Fruit fly (Drosophila melanogaster) whole organism, embryonic: ENCODE measurements around the gene CG10863.

Experiments used
- Aef1 ChIP-seq: fragments of 200-800 bp; sonication (Bioruptor generic); IDR thresholded peaks from 3 replicates; pipeline ENCODE4 v1.3.6; 2022; ENCODE audit warnings: missing biosample characterization, missing genetic modification characterization
- BEAF-32 ChIP-seq: fragments of 200-800 bp; sonication (Bioruptor generic); optimal IDR thresholded peaks from 3 replicates; lab custom pipeline; 2017; ENCODE audit warnings: missing biosample characterization, missing genetic modification characterization, mild to moderate bottlenecking, moderate library complexity, missing genetic modification reagents
- CG11247 ChIP-seq: fragments of 200-800 bp; sonication (Bioruptor generic); IDR thresholded peaks from 2 replicates; pipeline ENCODE4 v1.3.6; 2022; ENCODE audit warnings: missing biosample characterization, missing genetic modification characterization
- CG12236 ChIP-seq: fragments of 200-800 bp; sonication (Bioruptor generic); optimal IDR thresholded peaks from 2 replicates; lab custom pipeline; 2016; ENCODE audit warnings: missing biosample characterization, missing genetic modification characterization
- CG13296 ChIP-seq: fragments of 200-800 bp; sonication (Bioruptor generic); optimal IDR thresholded peaks from 3 replicates; lab custom pipeline; 2018; ENCODE audit warnings: missing biosample characterization, mild to moderate bottlenecking, missing genetic modification characterization
- CG14860 ChIP-seq: fragments of 200-800 bp; sonication (Bioruptor generic); IDR thresholded peaks from 3 replicates; pipeline ENCODE4 v1.3.6; 2022; ENCODE audit warnings: missing biosample characterization, missing genetic modification characterization; ENCODE audit not compliant: partially characterized antibody
- CG17912 ChIP-seq: fragments of 200-800 bp; sonication (Bioruptor generic); optimal IDR thresholded peaks from 2 replicates; lab custom pipeline; 2018; ENCODE audit warnings: missing biosample characterization, mild to moderate bottlenecking, missing genetic modification characterization
- CG3163 ChIP-seq: fragments of 200-800 bp; sonication (Bioruptor generic); optimal IDR thresholded peaks from 3 replicates; lab custom pipeline; 2016; ENCODE audit warnings: missing biosample characterization, missing genetic modification characterization
- CG33213 ChIP-seq: fragments of 200-800 bp; sonication (Bioruptor generic); optimal IDR thresholded peaks from 3 replicates; lab custom pipeline; 2016; ENCODE audit warnings: missing biosample characterization, missing genetic modification characterization
- CG3838 ChIP-seq: fragments of 200-800 bp; sonication (Bioruptor generic); optimal IDR thresholded peaks from 3 replicates; lab custom pipeline; 2016; ENCODE audit warnings: missing biosample characterization, missing genetic modification characterization
- CG4360 ChIP-seq: fragments of 200-800 bp; sonication (Bioruptor generic); IDR thresholded peaks from 2 replicates; pipeline ENCODE4 v1.3.6; 2022; ENCODE audit warnings: missing biosample characterization, missing genetic modification characterization
- CG4707 ChIP-seq: fragments of 200-800 bp; sonication (Bioruptor generic); optimal IDR thresholded peaks from 2 replicates; lab custom pipeline; 2018; ENCODE audit warnings: missing biosample characterization, mild to moderate bottlenecking, missing genetic modification characterization, moderate library complexity
- CG6791 ChIP-seq: fragments of 200-800 bp; sonication (Bioruptor generic); IDR thresholded peaks from 3 replicates; pipeline ENCODE4 v1.3.6; 2022; ENCODE audit warnings: missing biosample characterization, missing genetic modification characterization; ENCODE audit not compliant: partially characterized antibody
- CG8290 ChIP-seq, 3 experiments: fragments of 200-800 bp; sonication (Bioruptor generic); optimal IDR thresholded peaks; 2 replicates each; lab custom pipeline; 2016 to 2019; ENCODE audit warnings: missing biosample characterization in 3 of 3, missing genetic modification characterization in 3 of 3, mild to moderate bottlenecking in 2 of 3, moderate library complexity in 1 of 3
- CG8765 ChIP-seq: fragments of 200-800 bp; sonication (Bioruptor generic); IDR thresholded peaks from 2 replicates; pipeline ENCODE4 v1.3.6; 2022; ENCODE audit warnings: missing biosample characterization, missing genetic modification characterization
- CG9932 ChIP-seq: fragments of 200-800 bp; sonication (Bioruptor generic); IDR thresholded peaks from 2 replicates; pipeline ENCODE4 v1.3.6; 2022; ENCODE audit warnings: missing biosample characterization, missing genetic modification characterization
- D19B ChIP-seq: fragments of 200-800 bp; sonication (Bioruptor generic); optimal IDR thresholded peaks from 2 replicates; lab custom pipeline; 2017; ENCODE audit warnings: missing biosample characterization, mild to moderate bottlenecking, missing genetic modification characterization
- Fer3 ChIP-seq: fragments of 200-800 bp; sonication (Bioruptor generic); optimal IDR thresholded peaks from 2 replicates; lab custom pipeline; 2018; ENCODE audit warnings: missing biosample characterization, mild to moderate bottlenecking, missing genetic modification characterization, moderate library complexity
- H2.0 ChIP-seq: fragments of 200-800 bp; sonication (Bioruptor generic); IDR thresholded peaks from 2 replicates; pipeline ENCODE4 v1.3.6; 2022; ENCODE audit warnings: missing biosample characterization, missing genetic modification characterization
- Hand ChIP-seq: fragments of 200-800 bp; sonication (Bioruptor generic); optimal IDR thresholded peaks from 2 replicates; lab custom pipeline; 2017; ENCODE audit warnings: mild to moderate bottlenecking, missing biosample characterization, missing genetic modification reagents, missing genetic modification characterization
- HmgZ ChIP-seq: fragments of 200-800 bp; sonication (Bioruptor generic); optimal IDR thresholded peaks from 2 replicates; lab custom pipeline; 2018; ENCODE audit warnings: missing biosample characterization, mild to moderate bottlenecking, missing genetic modification characterization
- Hr51 ChIP-seq, 2 experiments: fragments of 200-800 bp; sonication (Bioruptor generic); optimal IDR thresholded peaks; 2 replicates in 1 of 2; 3 replicates in 1 of 2; lab custom pipeline; 2016 to 2018; ENCODE audit warnings: missing biosample characterization in 2 of 2, missing genetic modification characterization in 2 of 2, mild to moderate bottlenecking in 1 of 2, moderate library complexity in 1 of 2
- Hsf ChIP-seq: fragments of 200-800 bp; sonication (Bioruptor generic); optimal IDR thresholded peaks from 3 replicates; lab custom pipeline; 2016; ENCODE audit warnings: missing biosample characterization, missing genetic modification characterization
- Mad ChIP-seq: fragments of 200-800 bp; sonication (Bioruptor generic); optimal IDR thresholded peaks from 2 replicates; lab custom pipeline; 2016; ENCODE audit warnings: missing biosample characterization, missing genetic modification characterization
- Mes4 ChIP-seq: fragments of 200-800 bp; sonication (Bioruptor generic); optimal IDR thresholded peaks from 2 replicates; lab custom pipeline; 2016; ENCODE audit warnings: missing biosample characterization, missing genetic modification characterization
- NfI ChIP-seq: fragments of 200-800 bp; sonication (Bioruptor generic); optimal IDR thresholded peaks from 3 replicates; lab custom pipeline; 2018; ENCODE audit warnings: missing biosample characterization, mild to moderate bottlenecking, missing genetic modification characterization, moderate library complexity
- Oli ChIP-seq: fragments of 200-800 bp; sonication (Bioruptor generic); optimal IDR thresholded peaks from 2 replicates; lab custom pipeline; 2018; ENCODE audit warnings: missing biosample characterization, mild to moderate bottlenecking, missing genetic modification characterization, moderate library complexity
- PHDP ChIP-seq: fragments of 200-800 bp; sonication (Bioruptor generic); optimal IDR thresholded peaks from 3 replicates; lab custom pipeline; 2018; ENCODE audit warnings: missing biosample characterization, mild to moderate bottlenecking, missing genetic modification characterization, moderate library complexity
- Rfx ChIP-seq: fragments of 200-800 bp; sonication (Bioruptor generic); IDR thresholded peaks from 2 replicates; pipeline ENCODE4 v1.3.6; 2022; ENCODE audit warnings: missing biosample characterization, missing genetic modification characterization
- Sox100B ChIP-seq: fragments of 200-800 bp; sonication (Bioruptor generic); optimal IDR thresholded peaks from 3 replicates; lab custom pipeline; 2018; ENCODE audit warnings: missing biosample characterization, mild to moderate bottlenecking, missing genetic modification characterization
- bbx ChIP-seq: fragments of 200-800 bp; sonication (Bioruptor generic); IDR thresholded peaks from 2 replicates; pipeline ENCODE4 v1.3.6; 2022; ENCODE audit warnings: missing biosample characterization, missing genetic modification characterization; ENCODE audit not compliant: partially characterized antibody
- ci ChIP-seq: fragments of 200-800 bp; sonication (Bioruptor generic); IDR thresholded peaks from 3 replicates; pipeline ENCODE4 v1.3.6; 2022; ENCODE audit warnings: missing biosample characterization, missing genetic modification characterization
- dan ChIP-seq: fragments of 200-800 bp; sonication (Bioruptor generic); IDR thresholded peaks from 2 replicates; pipeline ENCODE4 v1.3.6; 2022; ENCODE audit warnings: missing biosample characterization, missing genetic modification characterization
- emc ChIP-seq: fragments of 200-800 bp; sonication (Bioruptor generic); optimal IDR thresholded peaks from 2 replicates; lab custom pipeline; 2016; ENCODE audit warnings: missing biosample characterization, missing genetic modification characterization
- exex ChIP-seq: fragments of 200-800 bp; sonication (Bioruptor generic); optimal IDR thresholded peaks from 4 replicates; lab custom pipeline; 2018; ENCODE audit warnings: missing biosample characterization, mild to moderate bottlenecking, missing genetic modification characterization, moderate library complexity
- grau ChIP-seq: fragments of 200-800 bp; optimal IDR thresholded peaks from 3 replicates; lab custom pipeline; 2019; ENCODE audit warnings: missing biosample characterization, mild to moderate bottlenecking, missing genetic modification characterization, moderate library complexity
- gro ChIP-seq: fragments of 200-800 bp; sonication (Bioruptor generic); optimal IDR thresholded peaks from 2 replicates; lab custom pipeline; 2016; ENCODE audit warnings: missing biosample characterization, missing genetic modification characterization
- hb ChIP-seq: fragments of 200-800 bp; sonication (Bioruptor generic); IDR thresholded peaks from 3 replicates; pipeline ENCODE4 v1.3.6; 2022; ENCODE audit warnings: missing biosample characterization, missing genetic modification characterization; ENCODE audit not compliant: partially characterized antibody
- lola ChIP-seq, 3 experiments: fragments of >200 bp in 2 of 3; fragments of 200-800 bp in 1 of 3; sonication (Bioruptor generic) in 1 of 3; optimal IDR thresholded peaks; 2 replicates each; lab custom pipeline; 2017 to 2019; ENCODE audit warnings: missing biosample characterization in 3 of 3, missing genetic modification characterization in 3 of 3, mild to moderate bottlenecking in 1 of 3, moderate library complexity in 1 of 3
- nom ChIP-seq: fragments of 200-800 bp; sonication (Bioruptor generic); optimal IDR thresholded peaks from 2 replicates; lab custom pipeline; 2017; ENCODE audit warnings: missing biosample characterization, missing genetic modification characterization, mild to moderate bottlenecking, moderate library complexity, missing genetic modification reagents
- pan ChIP-seq, 4 experiments: fragments of >200 bp in 3 of 4; fragments of 200-800 bp in 1 of 4; sonication (Bioruptor generic) in 1 of 4; optimal IDR thresholded peaks in 3 of 4; IDR thresholded peaks in 1 of 4; 2 replicates each; pipeline versions ENCODE4 v1.3.6 to Lab custom; 2017 to 2022; ENCODE audit warnings: missing biosample characterization in 2 of 4, missing genetic modification characterization in 2 of 4, mixed read lengths in 1 of 4
- seq ChIP-seq: fragments of 200-800 bp; sonication (Bioruptor generic); IDR thresholded peaks from 2 replicates; pipeline ENCODE4 v1.3.6; 2022; ENCODE audit warnings: missing biosample characterization, missing genetic modification characterization
- sima ChIP-seq: fragments of 200-800 bp; sonication (Bioruptor generic); optimal IDR thresholded peaks from 2 replicates; lab custom pipeline; 2016; ENCODE audit warnings: missing biosample characterization, missing genetic modification characterization
- sna ChIP-seq: fragments of 200-800 bp; sonication (Bioruptor generic); IDR thresholded peaks from 2 replicates; pipeline ENCODE4 v1.3.6; 2022; ENCODE audit warnings: missing biosample characterization, missing genetic modification characterization; ENCODE audit not compliant: partially characterized antibody
- sqz ChIP-seq: fragments of 200-800 bp; sonication (Bioruptor generic); optimal IDR thresholded peaks from 3 replicates; lab custom pipeline; 2018; ENCODE audit warnings: missing biosample characterization, mild to moderate bottlenecking, missing genetic modification characterization
- tll ChIP-seq, 2 experiments: fragments of 200-800 bp in 1 of 2; fragments of >200 bp in 1 of 2; sonication (Bioruptor generic) in 1 of 2; optimal IDR thresholded peaks; 2 replicates each; lab custom pipeline; 2017 to 2019; ENCODE audit warnings: missing biosample characterization in 2 of 2, missing genetic modification characterization in 2 of 2, mild to moderate bottlenecking in 1 of 2, moderate library complexity in 1 of 2
- zfh1 ChIP-seq: fragments of 200-800 bp; sonication (Bioruptor generic); IDR thresholded peaks from 3 replicates; pipeline ENCODE4 v1.3.6; 2022; ENCODE audit warnings: missing biosample characterization, missing genetic modification characterization

The CG10863 gene

DNA sequence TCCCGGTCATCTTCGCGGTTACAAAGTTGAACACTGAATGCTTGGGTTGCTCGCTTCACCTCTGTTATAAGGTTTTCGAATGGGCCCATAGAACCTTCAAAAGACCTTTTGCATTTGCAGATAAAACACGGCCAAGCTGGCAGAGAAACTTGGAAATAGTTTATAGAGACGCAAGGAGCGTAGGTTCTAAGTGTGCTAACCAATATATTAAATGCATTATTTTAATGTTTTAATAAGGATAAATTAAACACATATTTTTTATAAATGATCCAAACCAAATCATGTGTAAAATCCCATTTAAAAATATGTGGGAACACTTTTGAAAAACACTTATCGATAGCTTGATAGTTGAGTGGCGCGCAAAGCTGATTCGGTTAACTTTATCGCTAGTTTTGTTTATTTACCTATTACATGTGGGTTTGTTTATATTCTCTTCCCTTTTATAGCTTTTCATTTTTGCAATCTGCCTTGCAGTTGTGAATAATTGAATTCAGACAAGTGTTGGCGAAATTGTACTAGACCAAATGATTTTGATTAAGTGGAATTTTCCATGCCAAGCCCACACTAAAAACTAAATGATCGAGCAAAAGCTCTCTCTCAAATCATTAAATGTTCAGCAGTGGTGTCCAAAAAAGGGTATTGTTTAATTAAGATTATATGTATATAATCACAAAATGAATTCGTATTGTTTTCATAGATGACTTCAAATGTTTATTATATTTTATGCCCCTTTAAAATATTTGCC is 2.0 kb downstream of the CG10863 start, which contains the start of gene CG12766 (continued):
- TF ChIP-seq nom (GFP tag; lab: Kevin White, UChicago) (no peak), CG8290 (GFP tag; optimal IDR thresholded peaks at IDR 0.05; lab: Kevin White, UChicago) (no peak), CG8290 (tag; optimal IDR thresholded peaks at IDR 0.05; lab: Kevin White, UChicago) (peak in 1 of 2 experiments; percentile 33), CG3163 (GFP tag; lab: Kevin White, UChicago) (no peak), ci (no peak), exex (tag; lab: Kevin White, UChicago) (peak; percentile 71), seq (no peak), PHDP (tag; lab: Kevin White, UChicago) (peak; percentile 22), Hsf (no peak), CG4707 (GFP tag; lab: Kevin White, UChicago) (no peak), CG4360 (GFP tag; lab: Robert Waterston, UW) (no peak), pan (optimal IDR thresholded peaks at IDR 0.05; lab: Kevin White, UChicago) (no peak), pan (GFP tag; optimal IDR thresholded peaks at IDR 0.05 in 1 of 2, IDR thresholded peaks at IDR 0.05 in 1 of 2) (peak in 1 of 2 experiments; percentile 24), NfI (GFP tag; lab: Kevin White, UChicago) (no peak), CG17912 (no peak), Mad (GFP tag; lab: Kevin White, UChicago) (no peak), Hand (no peak), Sox100B (no peak), D19B (GFP tag; lab: Kevin White, UChicago) (no peak), CG6791 (GFP tag; lab: Robert Waterston, UW) (no peak), tll (GFP tag; optimal IDR thresholded peaks at IDR 0.05; lab: Kevin White, UChicago) (no peak), Rfx (GFP tag; lab: Robert Waterston, UW) (peak; percentile 53; the same call in 1 of the 2 replicates), hb (GFP tag; lab: Robert Waterston, UW) (peak; percentile 55; the same call in 1 of the 3 replicates), dan (GFP tag; lab: Robert Waterston, UW) (no peak), CG3838 (GFP tag; lab: Kevin White, UChicago) (no peak), CG8765 (GFP tag; lab: Robert Waterston, UW) (no peak), Hr51 (GFP tag; optimal IDR thresholded peaks at IDR 0.05; lab: Kevin White, UChicago) (peak in 1 of 2 experiments; percentile 0), Fer3 (tag; lab: Kevin White, UChicago) (peak; percentile 40), sna (GFP tag; lab: Robert Waterston, UW) (peak; percentile 62), HmgZ (peak; percentile 15), CG11247 (GFP tag; lab: Robert Waterston, UW) (no peak), CG9932 (GFP tag; lab: Robert Waterston, UW) (peak; percentile 38; the same call in 1 of the 2 replicates), BEAF-32 (GFP tag; lab: Kevin White, UChicago) (peak; percentile 4), sima (GFP tag; lab: Kevin White, UChicago) (no peak), Aef1 (GFP tag; lab: Robert Waterston, UW) (no peak), lola (GFP tag; optimal IDR thresholded peaks at IDR 0.05; lab: Kevin White, UChicago) (no peak), zfh1 (GFP tag; lab: Robert Waterston, UW) (0 out of 3 replicates have a peak, but pooled peaks have one; percentile 26), grau (tag; lab: Kevin White, UChicago) (peak; percentile 36), sqz (GFP tag; lab: Kevin White, UChicago) (no peak), H2.0 (GFP tag; lab: Robert Waterston, UW) (0 out of 2 replicates have a peak, but pooled peaks have one; percentile 13), gro (GFP tag; lab: Kevin White, UChicago) (no peak), CG33213 (no peak), bbx (peak; percentile 70), Mes4 (no peak), CG12236 (no peak), CG14860 (GFP tag; lab: Robert Waterston, UW) (0 out of 3 replicates have a peak, but pooled peaks have one; percentile 35), Oli (tag; lab: Kevin White, UChicago) (no peak), CG13296 (GFP tag; lab: Kevin White, UChicago) (peak; percentile 5), emc (GFP tag; lab: Kevin White, UChicago) (no peak)
